Worm (Caenorhabditis elegans) whole organism, early embryonic: ENCODE measurements around the gene Y54F10BM.20.

Source experiments
- B0310.2 ChIP-seq: sonication (generic microtip); optimal IDR thresholded peaks from 2 replicates; lab custom pipeline; 2016; ENCODE audit warnings: mild to moderate bottlenecking, missing genetic modification characterization, missing compliant biosample characterization
- aly-1 ChIP-seq: sonication (generic microtip); optimal IDR thresholded peaks from 2 replicates; lab custom pipeline; 2016; ENCODE audit warnings: missing genetic modification characterization, missing compliant biosample characterization
- ama-1 ChIP-seq: fragments of 150-350 bp; optimal IDR thresholded peaks from 2 replicates; lab custom pipeline; 2014
- ceh-36 ChIP-seq: sonication (generic microtip); optimal IDR thresholded peaks from 2 replicates; lab custom pipeline; 2016; ENCODE audit warnings: missing genetic modification characterization, inconsistent platforms, missing compliant biosample characterization
- ets-7 ChIP-seq: sonication (generic microtip); optimal IDR thresholded peaks from 2 replicates; lab custom pipeline; 2016; ENCODE audit warnings: missing genotype, missing genetic modification characterization, missing compliant biosample characterization
- flt-1 ChIP-seq: fragments of 200-800 bp; sonication (Bioruptor generic); IDR thresholded peaks from 2 replicates; pipeline ENCODE4 v1.3.6; 2022; ENCODE audit warnings: missing genetic modification characterization, missing compliant biosample characterization
- hmbx-1 ChIP-seq: sonication (generic microtip); optimal IDR thresholded peaks from 2 replicates; lab custom pipeline; 2016; ENCODE audit warnings: mild to moderate bottlenecking, missing genetic modification characterization, missing compliant biosample characterization
- hmg-4 ChIP-seq: fragments of 200-800 bp; sonication (Bioruptor generic); optimal IDR thresholded peaks from 2 replicates; lab custom pipeline; 2018; ENCODE audit warnings: mild to moderate bottlenecking, missing genetic modification characterization, missing compliant biosample characterization
- hnd-1 ChIP-seq: sonication (generic microtip); optimal IDR thresholded peaks from 2 replicates; lab custom pipeline; 2016; ENCODE audit warnings: missing genetic modification characterization, missing compliant biosample characterization
- pes-1 ChIP-seq: fragments of 200-800 bp; sonication (Bioruptor generic); IDR thresholded peaks from 2 replicates; pipeline ENCODE4 v1.3.6; 2022; ENCODE audit warnings: missing genetic modification reagents, missing genetic modification characterization, missing compliant biosample characterization
- scrt-1 ChIP-seq: fragments of 200-800 bp; sonication (Bioruptor generic); IDR thresholded peaks from 2 replicates; pipeline ENCODE4 v1.3.6; 2022; ENCODE audit warnings: missing genetic modification characterization, missing compliant biosample characterization
- sea-1 ChIP-seq: fragments of 200-800 bp; sonication (Bioruptor generic); conservative IDR thresholded peaks from 2 replicates; pipeline ENCODE4 v1.3.6; 2022; ENCODE audit warnings: missing genetic modification characterization, missing compliant biosample characterization
- tbx-11 ChIP-seq: fragments of 200-800 bp; sonication (Bioruptor generic); IDR thresholded peaks from 2 replicates; pipeline ENCODE4 v1.3.6; 2022; ENCODE audit warnings: missing genetic modification characterization, missing compliant biosample characterization
- tbx-37 ChIP-seq: fragments of 200-800 bp; sonication (Bioruptor generic); conservative IDR thresholded peaks from 2 replicates; pipeline ENCODE4 v1.3.6; 2022; ENCODE audit warnings: missing genetic modification reagents, missing genetic modification characterization, missing compliant biosample characterization

- TF ChIP-seq flt-1 (GFP tag; lab: Robert Waterston, UW) (no peak), hmbx-1 (tag; lab: Kevin White, UChicago) (no peak), ceh-36 (tag; lab: Kevin White, UChicago) (no peak), ama-1 (lab: Kevin White, UChicago) (no peak), hnd-1 (tag; lab: Kevin White, UChicago) (no peak), hmg-4 (GFP tag; lab: Kevin White, UChicago) (no peak), ets-7 (tag; lab: Kevin White, UChicago) (no peak), pes-1 (GFP tag; lab: Robert Waterston, UW) (no peak), sea-1 (GFP tag; lab: Robert Waterston, UW) (no peak), tbx-37 (GFP tag; lab: Robert Waterston, UW) (no peak), scrt-1 (GFP tag; lab: Robert Waterston, UW) (no peak), aly-1 (tag; lab: Kevin White, UChicago) (no peak), tbx-11 (GFP tag; lab: Robert Waterston, UW) (no peak), B0310.2 (tag; lab: Kevin White, UChicago) (no peak)
These were observed 39.2 kb downstream of the Y54F10BM.20 start, which contains the start of gene gip-1 for ce11 chrIII:2347291-2347690.
